Fruit fly (Drosophila melanogaster) whole organism, embryonic: Measurements from ENCODE around the gene Fum1.

Source experiments
- CG11093 ChIP-seq: fragments of 200-800 bp; sonication (Bioruptor generic); IDR thresholded peaks from 3 replicates; pipeline ENCODE4 v1.3.6; 2022; ENCODE audit warnings: missing biosample characterization, missing genetic modification characterization
- CG12155 ChIP-seq: fragments of 200-800 bp; sonication (Bioruptor generic); optimal IDR thresholded peaks from 3 replicates; lab custom pipeline; 2016; ENCODE audit warnings: missing biosample characterization, missing genetic modification characterization
- CG1233 ChIP-seq: fragments of 200-800 bp; sonication (Bioruptor generic); optimal IDR thresholded peaks from 4 replicates; lab custom pipeline; 2018; ENCODE audit warnings: missing biosample characterization, mild to moderate bottlenecking, missing genetic modification characterization
- CG6175 ChIP-seq: fragments of 200-800 bp; sonication (Bioruptor generic); IDR thresholded peaks from 3 replicates; pipeline ENCODE4 v1.3.6; 2022; ENCODE audit warnings: missing biosample characterization, missing genetic modification characterization
- CG6272 ChIP-seq: fragments of 200-800 bp; sonication (Bioruptor generic); IDR thresholded peaks from 2 replicates; pipeline ENCODE4 v1.3.6; 2022; ENCODE audit warnings: missing biosample characterization, missing genetic modification characterization
- CG6683 ChIP-seq: fragments of 200-800 bp; sonication (Bioruptor generic); optimal IDR thresholded peaks from 2 replicates; lab custom pipeline; 2017; ENCODE audit warnings: missing biosample characterization, mild to moderate bottlenecking, missing genetic modification characterization, missing genetic modification reagents
- CG7786 ChIP-seq: fragments of 200-800 bp; sonication (Bioruptor generic); optimal IDR thresholded peaks from 2 replicates; lab custom pipeline; 2016; ENCODE audit warnings: missing biosample characterization, missing genetic modification characterization
- CG7963 ChIP-seq: fragments of 200-800 bp; sonication (Bioruptor generic); IDR thresholded peaks from 3 replicates; pipeline ENCODE4 v1.3.6; 2022; ENCODE audit warnings: missing biosample characterization, missing genetic modification characterization; ENCODE audit not compliant: partially characterized antibody
- CG9215 ChIP-seq: fragments of 200-800 bp; sonication (Bioruptor generic); IDR thresholded peaks from 2 replicates; pipeline ENCODE4 v1.3.6; 2022; ENCODE audit warnings: missing biosample characterization, missing genetic modification characterization
- CTCF ChIP-seq: fragments of 200-800 bp; sonication (Bioruptor generic); optimal IDR thresholded peaks from 2 replicates; lab custom pipeline; 2017; ENCODE audit warnings: missing biosample characterization, mild to moderate bottlenecking, missing genetic modification characterization, moderate library complexity
- Dad ChIP-seq: fragments of 200-800 bp; sonication (Bioruptor generic); optimal IDR thresholded peaks from 3 replicates; lab custom pipeline; 2016; ENCODE audit warnings: missing biosample characterization, missing genetic modification characterization
- Dek ChIP-seq: fragments of 200-800 bp; sonication (Bioruptor generic); optimal IDR thresholded peaks from 3 replicates; lab custom pipeline; 2019; ENCODE audit warnings: missing biosample characterization, mild to moderate bottlenecking, missing genetic modification characterization, moderate library complexity
- Doc3 ChIP-seq: fragments of 200-800 bp; sonication (Bioruptor generic); IDR thresholded peaks from 3 replicates; pipeline ENCODE4 v1.3.6; 2022; ENCODE audit warnings: missing biosample characterization, missing genetic modification characterization; ENCODE audit not compliant: partially characterized antibody
- E2f1 ChIP-seq: fragments of 200-800 bp; sonication (Bioruptor generic); IDR thresholded peaks from 2 replicates; pipeline ENCODE4 v1.3.6; 2022; ENCODE audit warnings: missing biosample characterization, missing genetic modification characterization
- H2.0 ChIP-seq: fragments of 200-800 bp; sonication (Bioruptor generic); IDR thresholded peaks from 2 replicates; pipeline ENCODE4 v1.3.6; 2022; ENCODE audit warnings: missing biosample characterization, missing genetic modification characterization
- Hr51 ChIP-seq, 2 experiments: fragments of 200-800 bp; sonication (Bioruptor generic); optimal IDR thresholded peaks; 2 replicates in 1 of 2; 3 replicates in 1 of 2; lab custom pipeline; 2016 to 2018; ENCODE audit warnings: missing biosample characterization in 2 of 2, missing genetic modification characterization in 2 of 2, mild to moderate bottlenecking in 1 of 2, moderate library complexity in 1 of 2
- MTF-1 ChIP-seq: fragments of 200-800 bp; sonication (Bioruptor generic); optimal IDR thresholded peaks from 2 replicates; lab custom pipeline; 2018; ENCODE audit warnings: missing biosample characterization, mild to moderate bottlenecking, missing genetic modification characterization, borderline replicate concordance
- Med ChIP-seq: fragments of 200-800 bp; sonication (Bioruptor generic); peaks from one replicate; lab custom pipeline; 2016; ENCODE audit warnings: missing biosample characterization, missing genetic modification characterization, mild to moderate bottlenecking, inconsistent platforms, moderate library complexity
- Oaz ChIP-seq: fragments of 200-800 bp; sonication (Bioruptor generic); IDR thresholded peaks from 2 replicates; pipeline ENCODE4 v1.3.6; 2022; ENCODE audit warnings: missing biosample characterization, missing genetic modification characterization
- Oli ChIP-seq: fragments of 200-800 bp; sonication (Bioruptor generic); optimal IDR thresholded peaks from 2 replicates; lab custom pipeline; 2018; ENCODE audit warnings: missing biosample characterization, mild to moderate bottlenecking, missing genetic modification characterization, moderate library complexity
- Sox100B ChIP-seq: fragments of 200-800 bp; sonication (Bioruptor generic); optimal IDR thresholded peaks from 3 replicates; lab custom pipeline; 2018; ENCODE audit warnings: missing biosample characterization, mild to moderate bottlenecking, missing genetic modification characterization
- amos ChIP-seq: fragments of 200-800 bp; sonication (Bioruptor generic); IDR thresholded peaks from 2 replicates; pipeline ENCODE4 v1.3.6; 2022; ENCODE audit warnings: missing biosample characterization, missing genetic modification characterization; ENCODE audit not compliant: partially characterized antibody
- ap ChIP-seq: fragments of 200-800 bp; sonication (Bioruptor generic); IDR thresholded peaks from 2 replicates; pipeline ENCODE4 v1.3.6; 2022; ENCODE audit warnings: missing biosample characterization, missing genetic modification characterization
- ash1 ChIP-seq: fragments of 200-800 bp; sonication (Bioruptor generic); optimal IDR thresholded peaks from 2 replicates; lab custom pipeline; 2018; ENCODE audit warnings: missing biosample characterization, mild to moderate bottlenecking, missing genetic modification characterization
- chif ChIP-seq, 2 experiments: fragments of 200-800 bp; sonication (Bioruptor generic); optimal IDR thresholded peaks; 3 replicates each; lab custom pipeline; 2016; ENCODE audit warnings: missing biosample characterization in 2 of 2, missing genetic modification characterization in 2 of 2
- chn ChIP-seq: fragments of 200-800 bp; sonication (Bioruptor generic); optimal IDR thresholded peaks from 2 replicates; lab custom pipeline; 2016; ENCODE audit warnings: missing biosample characterization, missing genetic modification characterization
- ci ChIP-seq: fragments of 200-800 bp; sonication (Bioruptor generic); IDR thresholded peaks from 3 replicates; pipeline ENCODE4 v1.3.6; 2022; ENCODE audit warnings: missing biosample characterization, missing genetic modification characterization
- da ChIP-seq: fragments of 200-800 bp; sonication (Bioruptor generic); optimal IDR thresholded peaks from 2 replicates; lab custom pipeline; 2016; ENCODE audit warnings: missing biosample characterization, missing genetic modification characterization
- dysf ChIP-seq: fragments of 200-800 bp; sonication (Bioruptor generic); IDR thresholded peaks from 3 replicates; pipeline ENCODE4 v1.3.6; 2022; ENCODE audit warnings: missing biosample characterization, missing genetic modification characterization
- fu2 ChIP-seq: fragments of 200-800 bp; sonication (Bioruptor generic); optimal IDR thresholded peaks from 2 replicates; lab custom pipeline; 2016; ENCODE audit warnings: missing biosample characterization, missing genetic modification characterization
- gro ChIP-seq: fragments of 200-800 bp; sonication (Bioruptor generic); optimal IDR thresholded peaks from 2 replicates; lab custom pipeline; 2016; ENCODE audit warnings: missing biosample characterization, missing genetic modification characterization
- h ChIP-seq: fragments of >200 bp; optimal IDR thresholded peaks from 2 replicates; lab custom pipeline; 2017
- hbn ChIP-seq: fragments of 200-800 bp; sonication (Bioruptor generic); IDR thresholded peaks from 2 replicates; pipeline ENCODE4 v1.3.6; 2022; ENCODE audit warnings: missing biosample characterization, missing genetic modification characterization; ENCODE audit not compliant: partially characterized antibody
- insv ChIP-seq, 2 experiments: fragments of 200-800 bp; sonication (Bioruptor generic); optimal IDR thresholded peaks; 3 replicates each; lab custom pipeline; 2016 to 2018; ENCODE audit warnings: missing biosample characterization in 2 of 2, missing genetic modification characterization in 2 of 2
- lab ChIP-seq: fragments of 200-800 bp; sonication (Bioruptor generic); optimal IDR thresholded peaks from 3 replicates; lab custom pipeline; 2017; ENCODE audit warnings: missing biosample characterization, missing genetic modification characterization, mild to moderate bottlenecking, moderate library complexity, missing genetic modification reagents
- mirr ChIP-seq: fragments of 200-800 bp; sonication (Bioruptor generic); optimal IDR thresholded peaks from 3 replicates; lab custom pipeline; 2018; ENCODE audit warnings: missing biosample characterization, mild to moderate bottlenecking, missing genetic modification characterization
- nerfin-1 ChIP-seq: fragments of 200-800 bp; sonication (Bioruptor generic); optimal IDR thresholded peaks from 3 replicates; lab custom pipeline; 2019; ENCODE audit warnings: missing biosample characterization, mild to moderate bottlenecking, missing genetic modification characterization, moderate library complexity
- oc ChIP-seq: fragments of 200-800 bp; sonication (Bioruptor generic); optimal IDR thresholded peaks from 2 replicates; lab custom pipeline; 2018; ENCODE audit warnings: missing biosample characterization, mild to moderate bottlenecking, missing genetic modification characterization, moderate library complexity
- onecut ChIP-seq: fragments of 200-800 bp; sonication (Bioruptor generic); IDR thresholded peaks from 2 replicates; pipeline ENCODE4 v1.3.6; 2022; ENCODE audit warnings: missing biosample characterization, missing genetic modification characterization
- org-1 ChIP-seq: fragments of 200-800 bp; sonication (Bioruptor generic); optimal IDR thresholded peaks from 2 replicates; lab custom pipeline; 2017; ENCODE audit warnings: missing biosample characterization, missing genetic modification characterization
- pan ChIP-seq, 4 experiments: fragments of >200 bp in 3 of 4; fragments of 200-800 bp in 1 of 4; sonication (Bioruptor generic) in 1 of 4; optimal IDR thresholded peaks in 3 of 4; IDR thresholded peaks in 1 of 4; 2 replicates each; pipeline versions ENCODE4 v1.3.6 to Lab custom; 2017 to 2022; ENCODE audit warnings: missing biosample characterization in 2 of 4, missing genetic modification characterization in 2 of 4, mixed read lengths in 1 of 4
- row ChIP-seq: fragments of 200-800 bp; sonication (Bioruptor generic); IDR thresholded peaks from 3 replicates; pipeline ENCODE4 v1.3.6; 2022; ENCODE audit warnings: missing biosample characterization, missing genetic modification characterization
- schlank ChIP-seq: fragments of 200-800 bp; sonication (Bioruptor generic); optimal IDR thresholded peaks from 2 replicates; lab custom pipeline; 2018; ENCODE audit warnings: missing biosample characterization, mild to moderate bottlenecking, missing genetic modification characterization
- sim ChIP-seq: fragments of 200-800 bp; sonication (Bioruptor generic); IDR thresholded peaks from 2 replicates; pipeline ENCODE4 v1.3.6; 2022; ENCODE audit warnings: missing biosample characterization, missing genetic modification characterization
- tgo ChIP-seq: fragments of 200-800 bp; sonication (Bioruptor generic); IDR thresholded peaks from 3 replicates; pipeline ENCODE4 v1.3.6; 2022; ENCODE audit warnings: missing biosample characterization, missing genetic modification characterization
- tio ChIP-seq: fragments of 200-800 bp; sonication (Bioruptor generic); optimal IDR thresholded peaks from 2 replicates; lab custom pipeline; 2017; ENCODE audit warnings: missing biosample characterization, missing genetic modification characterization, inconsistent platforms
- tna ChIP-seq: fragments of 200-800 bp; sonication (Bioruptor generic); IDR thresholded peaks from 2 replicates; pipeline ENCODE4 v1.3.6; 2022; ENCODE audit warnings: missing biosample characterization, missing genetic modification characterization; ENCODE audit not compliant: partially characterized antibody
- trh ChIP-seq: fragments of 200-800 bp; sonication (Bioruptor generic); optimal IDR thresholded peaks from 2 replicates; lab custom pipeline; 2016; ENCODE audit warnings: missing biosample characterization, missing genetic modification characterization
- usp ChIP-seq: fragments of >200 bp; optimal IDR thresholded peaks from 2 replicates; lab custom pipeline; 2017; ENCODE audit warnings: missing biosample characterization, missing genetic modification characterization

Gene Fum1

DNA sequence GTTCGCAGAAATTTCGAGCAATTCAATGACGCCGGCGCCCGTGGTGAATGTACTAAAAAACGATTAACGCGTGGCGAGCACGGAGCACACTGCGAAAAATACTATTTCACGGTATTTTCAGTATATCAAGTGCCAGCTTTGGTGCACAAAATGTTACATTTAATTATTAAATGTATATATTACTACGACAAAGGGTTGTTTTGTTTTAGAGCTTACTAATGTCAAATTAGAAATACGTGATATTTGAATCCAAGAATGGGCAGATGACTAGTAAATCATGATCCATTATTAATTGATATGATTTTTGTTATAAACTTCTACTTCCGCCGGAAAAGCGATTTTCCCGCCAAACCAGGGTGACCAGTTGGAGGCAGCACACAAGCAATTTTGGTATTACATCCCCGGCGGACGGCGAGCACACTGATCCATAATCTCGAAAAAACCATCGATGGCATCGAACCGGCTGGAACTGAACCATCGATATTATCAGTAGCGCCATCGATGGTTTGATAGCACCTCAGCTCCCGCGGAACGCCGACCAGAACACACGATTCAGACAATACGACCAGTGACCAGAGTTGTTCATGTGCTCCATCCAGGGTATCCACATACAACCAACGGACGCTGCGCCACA is 23.9 kb upstream of the Fum1 start, which contains the start of the genes CG3226 and Cdc7 (continued):
- no peak for TF ChIP-seq da (GFP tag; lab: Kevin White, UChicago)
- TF ChIP-seq CG12155 (GFP tag; lab: Kevin White, UChicago), result peak; percentile 27
- no peak for TF ChIP-seq CG7963 (GFP tag; lab: Robert Waterston, UW)
- peak; percentile 28; the same call in 1 of the 2 replicates for TF ChIP-seq H2.0
- TF ChIP-seq onecut, result peak; percentile 75
- peak; percentile 0 for TF ChIP-seq fu2 (GFP tag; lab: Kevin White, UChicago)
- TF ChIP-seq chn (GFP tag; lab: Kevin White, UChicago), result no peak
- TF ChIP-seq Med (GFP tag; lab: Kevin White, UChicago), result peak; percentile 96
- TF ChIP-seq row, result peak; percentile 41; the same call in 2 of the 3 replicates
- TF ChIP-seq hbn, result peak; percentile 63; the same call in 1 of the 2 replicates
- TF ChIP-seq org-1 (GFP tag; lab: Kevin White, UChicago), result peak; percentile 52
- peak; percentile 60 for TF ChIP-seq gro (GFP tag; lab: Kevin White, UChicago)
- peak; percentile 2 for TF ChIP-seq CG7786 (GFP tag; lab: Kevin White, UChicago)
- peak; percentile 41; the same call in 2 of the 3 replicates for TF ChIP-seq tgo (GFP tag; lab: Robert Waterston, UW)
- TF ChIP-seq CG11093 (GFP tag; lab: Robert Waterston, UW), result no peak
- peak; percentile 0 for TF ChIP-seq trh (GFP tag; lab: Kevin White, UChicago)
- TF ChIP-seq Doc3, result peak; percentile 48; the same call in 1 of the 3 replicates
- TF ChIP-seq pan (optimal IDR thresholded peaks at IDR 0.05; lab: Kevin White, UChicago), result no peak
- peak in 1 of 2 experiments; percentile 58 for TF ChIP-seq pan (GFP tag; optimal IDR thresholded peaks at IDR 0.05 in 1 of 2, IDR thresholded peaks at IDR 0.05 in 1 of 2)
- peak; percentile 87 for TF ChIP-seq amos (GFP tag; lab: Robert Waterston, UW)
- peak; percentile 72 for TF ChIP-seq tna (GFP tag; lab: Robert Waterston, UW)
- 0 out of 2 replicates have a peak, but pooled peaks have one; percentile 25 for TF ChIP-seq CG6272 (GFP tag; lab: Robert Waterston, UW)
- peak; percentile 18 to 49 for TF ChIP-seq chif (GFP tag; optimal IDR thresholded peaks at IDR 0.05; lab: Kevin White, UChicago)
- TF ChIP-seq CTCF (GFP tag; lab: Kevin White, UChicago), result peak; percentile 48
- TF ChIP-seq E2f1 (GFP tag; lab: Robert Waterston, UW), result peak; percentile 63; the same call in 1 of the 2 replicates
- no peak for TF ChIP-seq Oaz (GFP tag; lab: Robert Waterston, UW)
- peak; percentile 90 for TF ChIP-seq lab
- peak; percentile 53 for TF ChIP-seq Oli (tag; lab: Kevin White, UChicago)
- TF ChIP-seq ap, result peak; percentile 26; the same call in 1 of the 2 replicates
- TF ChIP-seq sim (GFP tag; lab: Robert Waterston, UW), result no peak
- peak; percentile 51; the same call in 1 of the 3 replicates for TF ChIP-seq dysf (GFP tag; lab: Robert Waterston, UW)
- peak; percentile 70 for TF ChIP-seq CG1233 (GFP tag; lab: Kevin White, UChicago)
- TF ChIP-seq Hr51 (GFP tag; optimal IDR thresholded peaks at IDR 0.05; lab: Kevin White, UChicago), result peak; percentile 57 to 70
- peak; percentile 59 for TF ChIP-seq CG6683
- TF ChIP-seq oc, result peak; percentile 41
- 0 out of 3 replicates have a peak, but pooled peaks have one; percentile 21 for TF ChIP-seq CG6175 (GFP tag; lab: Robert Waterston, UW)
- peak; percentile 56 for TF ChIP-seq Dek (tag; lab: Kevin White, UChicago)
- TF ChIP-seq ash1 (GFP tag; lab: Kevin White, UChicago), result peak; percentile 66
- TF ChIP-seq Sox100B (GFP tag; lab: Kevin White, UChicago), result peak; percentile 84
- TF ChIP-seq mirr (GFP tag; lab: Kevin White, UChicago), result peak; percentile 73
- TF ChIP-seq insv (GFP tag; optimal IDR thresholded peaks at IDR 0.05; lab: Kevin White, UChicago), result peak in 1 of 2 experiments; percentile 66
- no peak for TF ChIP-seq usp
- peak; percentile 43 for TF ChIP-seq Dad (GFP tag; lab: Kevin White, UChicago)
- peak; percentile 90 for TF ChIP-seq ci (GFP tag; lab: Robert Waterston, UW)
- TF ChIP-seq schlank (tag; lab: Kevin White, UChicago), result peak; percentile 78
- TF ChIP-seq h, result no peak
- no peak for TF ChIP-seq CG9215 (GFP tag; lab: Robert Waterston, UW)
- TF ChIP-seq tio (GFP tag; lab: Kevin White, UChicago), result peak; percentile 51
- peak; percentile 2 for TF ChIP-seq MTF-1
- TF ChIP-seq nerfin-1, result peak; percentile 73
